Worm (Caenorhabditis elegans) whole organism, L4/young adult: Measurements from ENCODE around the gene dph-5.

Experiments
- W03F9.2 ChIP-seq: fragments of 150-350 bp; optimal IDR thresholded peaks from 2 replicates; lab custom pipeline; 2014; ENCODE audit warnings: missing biosample characterization, missing genetic modification characterization
- dao-5 ChIP-seq: sonication (generic microtip); optimal IDR thresholded peaks from 2 replicates; lab custom pipeline; 2016; ENCODE audit warnings: missing genotype, missing genetic modification characterization, moderate library complexity, missing compliant biosample characterization

DNA sequence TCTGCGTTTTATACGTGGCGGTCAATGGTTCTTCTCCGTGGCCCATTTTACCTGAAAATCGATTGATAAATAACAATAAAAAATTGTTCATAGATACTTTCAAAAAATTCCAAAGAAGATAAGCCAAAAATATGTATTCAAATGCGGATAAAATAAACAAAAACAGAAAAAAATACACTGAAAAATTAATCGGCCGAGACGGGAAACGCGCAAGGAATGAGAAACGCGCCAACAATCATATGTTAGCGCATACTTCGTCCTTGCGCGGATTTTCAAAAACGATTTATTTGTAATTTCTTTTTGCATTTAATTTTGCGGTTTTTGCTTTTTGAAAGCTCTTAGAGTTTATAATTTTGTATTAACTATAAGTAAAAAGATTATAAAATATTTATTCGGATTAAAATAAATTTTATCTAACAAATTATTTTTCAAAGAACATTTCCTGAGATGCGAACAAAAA is 4.4 kb upstream of the dph-5 start, which contains the start of gene nduf-11:
- peak; percentile 87 for TF ChIP-seq W03F9.2 (tag; lab: Kevin White, UChicago)
- TF ChIP-seq dao-5 (tag; lab: Kevin White, UChicago), result no peak
